Fruit fly (Drosophila melanogaster) whole organism, embryonic: ENCODE data around the gene CG12948.

Experiments
- Abd-B ChIP-seq: fragments of 200-800 bp; sonication (Bioruptor generic); optimal IDR thresholded peaks from 2 replicates; lab custom pipeline; 2018; ENCODE audit warnings: missing biosample characterization, mild to moderate bottlenecking, missing genetic modification characterization, moderate library complexity
- CG14441 ChIP-seq: fragments of 200-800 bp; sonication (Bioruptor generic); IDR thresholded peaks from 2 replicates; pipeline ENCODE4 v1.3.6; 2022; ENCODE audit warnings: missing biosample characterization, missing genetic modification characterization
- CG15601 ChIP-seq: fragments of 200-800 bp; sonication (Bioruptor generic); optimal IDR thresholded peaks from 3 replicates; lab custom pipeline; 2019; ENCODE audit warnings: missing biosample characterization, mild to moderate bottlenecking, missing genetic modification characterization, moderate library complexity
- CG1603 ChIP-seq: fragments of 200-800 bp; sonication (Bioruptor generic); optimal IDR thresholded peaks from 2 replicates; lab custom pipeline; 2019; ENCODE audit warnings: missing biosample characterization, mild to moderate bottlenecking, missing genetic modification characterization, moderate library complexity
- CG17328 ChIP-seq: fragments of 200-800 bp; sonication (Bioruptor generic); IDR thresholded peaks from 2 replicates; pipeline ENCODE4 v1.3.6; 2022; ENCODE audit warnings: missing biosample characterization, missing genetic modification characterization
- CG1792 ChIP-seq: fragments of 200-800 bp; sonication (Bioruptor generic); optimal IDR thresholded peaks from 2 replicates; lab custom pipeline; 2016; ENCODE audit warnings: missing biosample characterization, missing genetic modification characterization
- CG2199 ChIP-seq: fragments of 200-800 bp; sonication (Bioruptor generic); IDR thresholded peaks from 3 replicates; pipeline ENCODE4 v1.3.6; 2022; ENCODE audit warnings: missing biosample characterization, missing genetic modification characterization
- CG2875 ChIP-seq: fragments of 200-800 bp; sonication (Bioruptor generic); optimal IDR thresholded peaks from 2 replicates; lab custom pipeline; 2017; ENCODE audit warnings: missing biosample characterization, mild to moderate bottlenecking, missing genetic modification characterization, missing genetic modification reagents
- CG4360 ChIP-seq: fragments of 200-800 bp; sonication (Bioruptor generic); IDR thresholded peaks from 2 replicates; pipeline ENCODE4 v1.3.6; 2022; ENCODE audit warnings: missing biosample characterization, missing genetic modification characterization
- CG4730 ChIP-seq: fragments of 200-800 bp; sonication (Bioruptor generic); IDR thresholded peaks from 2 replicates; pipeline ENCODE4 v1.3.6; 2022; ENCODE audit warnings: missing biosample characterization, missing genetic modification characterization
- CG5180 ChIP-seq: fragments of 200-800 bp; sonication (Bioruptor generic); optimal IDR thresholded peaks from 3 replicates; lab custom pipeline; 2017; ENCODE audit warnings: missing biosample characterization, missing genetic modification characterization, mild to moderate bottlenecking, moderate library complexity, missing genetic modification reagents
- Deaf1 ChIP-seq: fragments of 200-800 bp; optimal IDR thresholded peaks from 3 replicates; lab custom pipeline; 2019; ENCODE audit warnings: missing biosample characterization, mild to moderate bottlenecking, missing genetic modification characterization, moderate library complexity
- Doc3 ChIP-seq: fragments of 200-800 bp; sonication (Bioruptor generic); IDR thresholded peaks from 3 replicates; pipeline ENCODE4 v1.3.6; 2022; ENCODE audit warnings: missing biosample characterization, missing genetic modification characterization; ENCODE audit not compliant: partially characterized antibody
- HLH3B ChIP-seq: fragments of 200-800 bp; sonication (Bioruptor generic); IDR thresholded peaks from 2 replicates; pipeline ENCODE4 v1.3.6; 2022; ENCODE audit warnings: missing biosample characterization, missing genetic modification characterization
- Hr78 ChIP-seq, 2 experiments: fragments of 200-800 bp in 1 of 2; fragments of >200 bp in 1 of 2; sonication (Bioruptor generic) in 1 of 2; optimal IDR thresholded peaks; 2 replicates each; lab custom pipeline; 2017 to 2019; ENCODE audit warnings: missing biosample characterization in 2 of 2, missing genetic modification characterization in 2 of 2, mild to moderate bottlenecking in 1 of 2, moderate library complexity in 1 of 2
- Mad ChIP-seq: fragments of 200-800 bp; sonication (Bioruptor generic); optimal IDR thresholded peaks from 2 replicates; lab custom pipeline; 2016; ENCODE audit warnings: missing biosample characterization, missing genetic modification characterization
- Med ChIP-seq: fragments of 200-800 bp; sonication (Bioruptor generic); peaks from one replicate; lab custom pipeline; 2016; ENCODE audit warnings: missing biosample characterization, missing genetic modification characterization, mild to moderate bottlenecking, inconsistent platforms, moderate library complexity
- ab ChIP-seq: fragments of 200-800 bp; sonication (Bioruptor generic); optimal IDR thresholded peaks from 2 replicates; lab custom pipeline; 2016; ENCODE audit warnings: missing biosample characterization, missing genetic modification characterization
- br ChIP-seq: fragments of >200 bp; optimal IDR thresholded peaks from 2 replicates; lab custom pipeline; 2017
- chinmo ChIP-seq: fragments of 200-800 bp; sonication (Bioruptor generic); IDR thresholded peaks from 4 replicates; pipeline ENCODE4 v1.3.6; 2022; ENCODE audit warnings: missing biosample characterization, missing genetic modification characterization; ENCODE audit not compliant: partially characterized antibody
- dimm ChIP-seq: fragments of 200-800 bp; sonication (Bioruptor generic); IDR thresholded peaks from 2 replicates; pipeline ENCODE4 v1.3.6; 2022; ENCODE audit warnings: missing biosample characterization, missing genetic modification characterization
- dmrt99B ChIP-seq: fragments of 200-800 bp; sonication (Bioruptor generic); optimal IDR thresholded peaks from 2 replicates; lab custom pipeline; 2018; ENCODE audit warnings: missing biosample characterization, mild to moderate bottlenecking, missing genetic modification characterization, moderate library complexity
- ewg ChIP-seq: fragments of 200-800 bp; sonication (Bioruptor generic); optimal IDR thresholded peaks from 3 replicates; lab custom pipeline; 2017; ENCODE audit warnings: mild to moderate bottlenecking, missing biosample characterization, missing genetic modification reagents, missing genetic modification characterization
- fd3F ChIP-seq: fragments of 200-800 bp; sonication (Bioruptor generic); optimal IDR thresholded peaks from 2 replicates; lab custom pipeline; 2018; ENCODE audit warnings: missing biosample characterization, mild to moderate bottlenecking, missing genetic modification characterization, moderate library complexity
- ftz-f1 ChIP-seq: fragments of 200-800 bp; sonication (Bioruptor generic); optimal IDR thresholded peaks from 2 replicates; lab custom pipeline; 2016; ENCODE audit warnings: missing biosample characterization, missing genetic modification characterization
- gfzf ChIP-seq: fragments of 200-800 bp; sonication (Bioruptor generic); optimal IDR thresholded peaks from 2 replicates; lab custom pipeline; 2016; ENCODE audit warnings: missing biosample characterization, mild to moderate bottlenecking, missing genetic modification characterization, moderate library complexity
- hb ChIP-seq: fragments of 200-800 bp; sonication (Bioruptor generic); IDR thresholded peaks from 3 replicates; pipeline ENCODE4 v1.3.6; 2022; ENCODE audit warnings: missing biosample characterization, missing genetic modification characterization; ENCODE audit not compliant: partially characterized antibody
- hth ChIP-seq: fragments of >200 bp; optimal IDR thresholded peaks from 2 replicates; lab custom pipeline; 2017; ENCODE audit warnings: inconsistent platforms
- luna ChIP-seq: fragments of 200-800 bp; sonication (Bioruptor generic); optimal IDR thresholded peaks from 2 replicates; lab custom pipeline; 2016; ENCODE audit warnings: missing biosample characterization, missing genetic modification characterization
- mld ChIP-seq: fragments of 200-800 bp; sonication (Bioruptor generic); IDR thresholded peaks from 3 replicates; pipeline ENCODE4 v1.3.6; 2022; ENCODE audit warnings: missing biosample characterization, missing genetic modification characterization; ENCODE audit not compliant: partially characterized antibody
- nerfin-1 ChIP-seq: fragments of 200-800 bp; sonication (Bioruptor generic); optimal IDR thresholded peaks from 3 replicates; lab custom pipeline; 2019; ENCODE audit warnings: missing biosample characterization, mild to moderate bottlenecking, missing genetic modification characterization, moderate library complexity
- pita ChIP-seq: fragments of 200-800 bp; sonication (Bioruptor generic); optimal IDR thresholded peaks from 2 replicates; lab custom pipeline; 2017; ENCODE audit warnings: missing biosample characterization, mild to moderate bottlenecking, missing genetic modification characterization
- sens ChIP-seq: fragments of 200-800 bp; sonication (Bioruptor generic); peaks from one replicate; lab custom pipeline; 2016; ENCODE audit warnings: missing biosample characterization, missing genetic modification characterization
- sisA ChIP-seq: fragments of 200-800 bp; sonication (Bioruptor generic); IDR thresholded peaks from 2 replicates; pipeline ENCODE4 v1.3.6; 2022; ENCODE audit warnings: missing biosample characterization, missing genetic modification characterization
- sna ChIP-seq: fragments of 200-800 bp; sonication (Bioruptor generic); IDR thresholded peaks from 2 replicates; pipeline ENCODE4 v1.3.6; 2022; ENCODE audit warnings: missing biosample characterization, missing genetic modification characterization; ENCODE audit not compliant: partially characterized antibody
- twi ChIP-seq: fragments of 200-800 bp; optimal IDR thresholded peaks from 2 replicates; lab custom pipeline; 2019; ENCODE audit warnings: missing biosample characterization, mild to moderate bottlenecking, missing genetic modification characterization, moderate library complexity
- zfh1 ChIP-seq: fragments of 200-800 bp; sonication (Bioruptor generic); IDR thresholded peaks from 3 replicates; pipeline ENCODE4 v1.3.6; 2022; ENCODE audit warnings: missing biosample characterization, missing genetic modification characterization

CG12948 gene

DNA sequence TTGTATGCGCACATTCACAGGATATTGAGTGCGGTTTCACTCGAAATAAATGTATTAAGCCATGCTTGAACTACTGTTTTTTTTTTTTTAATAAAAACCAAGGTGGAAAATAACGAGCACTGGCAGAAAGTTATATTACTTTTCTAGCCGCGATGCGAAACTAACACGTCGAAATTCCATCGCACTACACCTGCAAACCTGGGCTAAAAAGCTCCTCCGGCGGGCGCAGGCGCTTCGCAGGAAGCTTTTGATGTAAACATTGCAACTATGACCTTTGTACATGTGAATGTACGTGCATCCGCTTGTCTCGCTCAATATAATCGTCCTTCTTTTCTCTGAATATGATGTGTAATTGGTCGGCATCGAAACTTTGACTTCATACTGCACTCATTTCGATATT lies 7.8 kb downstream of the CG12948 start, which contains the start of gene side-VII:
TSS of gene side-VII (minus strand) at position 187 of the 400 bp plus-strand sequence.
- TF ChIP-seq CG15601 = no peak
- TF ChIP-seq hth = no peak
- no peak for TF ChIP-seq br
- TF ChIP-seq HLH3B (GFP tag; lab: Robert Waterston, UW) = 0 out of 2 replicates have a peak, but pooled peaks have one; percentile 28
- 0 out of 4 replicates have a peak, but pooled peaks have one; percentile 45 for TF ChIP-seq chinmo
- no peak for TF ChIP-seq sens (GFP tag; lab: Kevin White, UChicago)
- no peak for TF ChIP-seq CG5180
- no peak for TF ChIP-seq Abd-B (GFP tag; lab: Kevin White, UChicago)
- peak; percentile 82 for TF ChIP-seq ewg (GFP tag; lab: Kevin White, UChicago)
- 0 out of 3 replicates have a peak, but pooled peaks have one; percentile 4 for TF ChIP-seq mld (GFP tag; lab: Robert Waterston, UW)
- no peak for TF ChIP-seq Deaf1 (tag; lab: Kevin White, UChicago)
- peak in 1 of 2 experiments; percentile 29 for TF ChIP-seq Hr78 (GFP tag; optimal IDR thresholded peaks at IDR 0.05; lab: Kevin White, UChicago)
- 0 out of 2 replicates have a peak, but pooled peaks have one; percentile 13 for TF ChIP-seq sna (GFP tag; lab: Robert Waterston, UW)
- TF ChIP-seq ftz-f1 = no peak
- no peak for TF ChIP-seq sisA (GFP tag; lab: Robert Waterston, UW)
- peak; percentile 96 for TF ChIP-seq nerfin-1 (tag; lab: Kevin White, UChicago)

DNA sequence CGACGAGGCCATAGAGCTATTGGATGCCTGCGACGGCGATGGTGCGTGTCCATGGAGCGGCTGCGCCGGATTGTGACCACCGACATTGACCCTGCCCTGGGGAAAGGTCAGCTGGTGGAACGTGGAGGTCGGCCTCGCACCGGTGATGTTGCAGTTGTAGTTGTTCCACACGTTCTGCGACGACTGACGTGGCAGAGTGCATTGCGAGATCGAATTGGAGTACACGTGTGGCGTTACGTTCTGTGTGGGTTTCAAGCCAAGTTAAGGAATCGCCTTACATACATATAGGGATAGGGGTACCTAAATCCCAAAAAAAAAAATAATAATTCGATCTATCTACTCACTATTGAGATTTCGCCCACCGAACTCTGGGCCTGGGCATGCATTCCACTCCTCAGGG lies 12.4 kb downstream of the CG12948 start:
- TF ChIP-seq zfh1 (GFP tag; lab: Robert Waterston, UW) = no peak
- no peak for TF ChIP-seq Mad (GFP tag; lab: Kevin White, UChicago)
- TF ChIP-seq fd3F (GFP tag; lab: Kevin White, UChicago) = no peak
- no peak for TF ChIP-seq Doc3 (GFP tag; lab: Robert Waterston, UW)
- TF ChIP-seq hb (GFP tag; lab: Robert Waterston, UW) = no peak
- TF ChIP-seq CG4360 (GFP tag; lab: Robert Waterston, UW) = no peak
- TF ChIP-seq CG1792 (GFP tag; lab: Kevin White, UChicago) = no peak
- TF ChIP-seq dmrt99B (tag; lab: Kevin White, UChicago) = no peak
- TF ChIP-seq ab (GFP tag; lab: Kevin White, UChicago) = no peak
- no peak for TF ChIP-seq CG17328 (GFP tag; lab: Robert Waterston, UW)
- peak; percentile 26 for TF ChIP-seq sens (GFP tag; lab: Kevin White, UChicago)
- no peak for TF ChIP-seq gfzf (GFP tag; lab: Kevin White, UChicago)
- no peak for TF ChIP-seq dimm (GFP tag; lab: Robert Waterston, UW)
- no peak for TF ChIP-seq pita (GFP tag; lab: Kevin White, UChicago)
- TF ChIP-seq CG2875 (GFP tag; lab: Kevin White, UChicago) = no peak
- TF ChIP-seq Med = peak; percentile 58
- no peak for TF ChIP-seq CG1603 (tag; lab: Kevin White, UChicago)
- no peak for TF ChIP-seq CG4730 (GFP tag; lab: Robert Waterston, UW)
- TF ChIP-seq, all 482 proteins: peak for 2

DNA sequence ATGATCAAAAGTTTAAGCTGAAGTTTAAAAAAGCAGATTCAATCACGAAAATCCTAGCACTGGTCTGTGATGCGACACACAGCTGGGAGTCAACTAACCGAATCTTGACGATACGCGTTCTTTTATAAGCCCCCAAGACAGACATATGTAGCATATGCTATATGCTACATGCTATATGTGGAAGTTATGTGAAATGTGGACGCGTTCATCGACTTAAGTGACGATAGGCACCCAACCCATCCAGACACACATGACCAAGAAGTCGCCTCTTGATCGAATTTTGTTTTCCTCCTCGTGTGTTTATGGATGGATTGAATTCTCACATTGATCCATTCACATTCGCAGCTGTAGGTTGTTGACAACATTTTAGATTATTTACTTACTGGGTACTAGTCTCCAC lies 14.4 kb downstream of the CG12948 start, which contains the start of gene alphaTub85E:
TSS of gene alphaTub85E (minus strand) at position 101 of the 400 bp plus-strand sequence.
- TF ChIP-seq CG2199 (GFP tag; lab: Robert Waterston, UW) (0 out of 3 replicates have a peak, but pooled peaks have one; percentile 45), luna (GFP tag; lab: Kevin White, UChicago) (no peak), twi (tag; lab: Kevin White, UChicago) (peak; percentile 20), Med (peak; percentile 50), CG14441 (GFP tag; lab: Robert Waterston, UW) (no peak)
